Worm (Caenorhabditis elegans) whole organism, L3 larva: ENCODE results near the gene srx-58.
"Not testable (repeated sequence)": the region's sequence is repeated elsewhere in the genome, so short reads cannot be mapped to it uniquely, and the experiment has no call there.

Experiments used
- lin-39 ChIP-seq: fragments of 150-350 bp; optimal IDR thresholded peaks from 2 replicates; lab custom pipeline; 2018; ENCODE audit warnings: missing biosample characterization, missing genetic modification reagents, missing genetic modification characterization
- ztf-4 ChIP-seq: fragments of 150-350 bp; optimal IDR thresholded peaks from 2 replicates; lab custom pipeline; 2014; ENCODE audit warnings: missing biosample characterization, missing genetic modification characterization

- not testable (repeated sequence) for TF ChIP-seq ztf-4; lin-39 (tag; lab: Kevin White, UChicago)
These were observed 8.9 kb downstream of the srx-58 start, which contains the start of gene ech-1.1 for ce11 chrV:15361412-15361811.
